Fruit fly (Drosophila melanogaster): Measurements from ENCODE around the gene CG17746.

CG17746 gene

DNA sequence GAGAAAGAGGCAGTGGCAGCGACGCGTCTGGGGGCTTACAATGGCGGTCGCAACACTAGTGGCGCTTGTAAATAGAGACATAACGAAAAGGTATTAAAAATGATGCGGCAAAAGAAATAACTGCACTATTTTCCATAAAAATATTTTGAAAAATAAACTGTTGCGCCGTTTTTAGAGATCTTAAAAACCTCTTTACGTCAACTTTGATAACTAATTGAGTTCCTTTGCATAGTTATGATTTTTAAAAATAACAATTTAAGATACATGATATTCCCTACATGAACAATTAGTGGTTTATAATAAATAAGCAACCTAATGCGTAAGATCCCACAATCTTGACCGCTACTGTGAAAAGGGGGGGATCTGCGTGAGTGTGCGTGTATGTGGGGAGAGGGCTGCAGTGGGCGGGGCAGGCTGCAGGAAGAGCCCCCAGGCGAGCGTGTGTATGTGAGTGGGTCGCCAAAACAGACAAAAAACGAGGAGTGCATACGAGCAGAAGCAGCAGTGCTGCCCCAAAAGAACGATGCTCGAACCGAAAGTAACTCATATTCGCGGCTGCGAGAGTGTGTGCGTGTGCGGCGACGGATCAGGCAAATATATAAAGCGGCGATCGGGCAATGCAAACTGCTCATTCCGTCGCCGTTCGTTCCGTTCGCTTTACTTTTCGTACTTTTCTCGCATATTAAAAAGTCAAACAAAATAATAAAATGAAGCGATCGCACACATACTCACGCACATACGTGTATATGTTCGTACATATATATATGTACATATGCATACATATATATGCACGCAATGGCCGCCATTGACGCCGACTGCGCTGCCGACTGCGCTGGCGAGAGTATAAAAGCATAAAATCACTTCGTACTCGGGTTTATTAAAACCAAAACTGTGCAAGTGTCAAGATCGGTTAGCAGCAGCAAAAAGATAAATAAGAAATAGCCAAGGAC is 9.6 kb upstream of the CG17746 start (continued):
- no peak for TF ChIP-seq CG12071 (GFP tag; optimal IDR thresholded peaks at IDR 0.05)
- no peak for TF ChIP-seq Dip2 (GFP tag; IDR thresholded peaks at IDR 0.05)
- TF ChIP-seq Med (GFP tag): peak; percentile 84
- peak; percentile 53 for TF ChIP-seq grau (tag; optimal IDR thresholded peaks at IDR 0.05)
- TF ChIP-seq CG8765 (GFP tag; IDR thresholded peaks at IDR 0.05): no peak
- no peak for TF ChIP-seq Trl (optimal IDR thresholded peaks at IDR 0.05)
- TF ChIP-seq Trl (GFP tag; optimal IDR thresholded peaks at IDR 0.05): no peak
- no peak for TF ChIP-seq klu (GFP tag; IDR thresholded peaks at IDR 0.05)
- peak; percentile 74 for TF ChIP-seq nmo (GFP tag; optimal IDR thresholded peaks at IDR 0.05)
- TF ChIP-seq B-H2 (GFP tag; optimal IDR thresholded peaks at IDR 0.05): no peak
- TF ChIP-seq da (GFP tag; optimal IDR thresholded peaks at IDR 0.05): no peak
- no peak for TF ChIP-seq CG14860 (GFP tag; IDR thresholded peaks at IDR 0.05; ENCODE audit: partially characterized antibody)
- TF ChIP-seq CG8359 (GFP tag; optimal IDR thresholded peaks at IDR 0.05; ENCODE audit: borderline replicate concordance): no peak
- TF ChIP-seq Meics (GFP tag; optimal IDR thresholded peaks at IDR 0.05): peak; percentile 14
- TF ChIP-seq ab (GFP tag; optimal IDR thresholded peaks at IDR 0.05): no peak
- TF ChIP-seq CG14014 (GFP tag; IDR thresholded peaks at IDR 0.05): no peak
- TF ChIP-seq CG15073 (GFP tag; optimal IDR thresholded peaks at IDR 0.05): peak; percentile 5
- peak; percentile 33; the same call in 1 of the 2 replicates for TF ChIP-seq lmd (GFP tag; IDR thresholded peaks at IDR 0.05)
- no peak for TF ChIP-seq sens-2 (GFP tag; IDR thresholded peaks at IDR 0.05)
- no peak for TF ChIP-seq Mad (GFP tag; optimal IDR thresholded peaks at IDR 0.05)
- no peak for TF ChIP-seq Rfx (GFP tag; IDR thresholded peaks at IDR 0.05)
- TF ChIP-seq Sry-δ (GFP tag; optimal IDR thresholded peaks at IDR 0.05): no peak
- no peak for TF ChIP-seq sob (GFP tag; IDR thresholded peaks at IDR 0.05)
- TF ChIP-seq CG8478 (optimal IDR thresholded peaks at IDR 0.05): no peak
- no peak for TF ChIP-seq gfzf (GFP tag; optimal IDR thresholded peaks at IDR 0.05)
- no peak for TF ChIP-seq Gsc (GFP tag; IDR thresholded peaks at IDR 0.05)
- TF ChIP-seq hb (GFP tag; IDR thresholded peaks at IDR 0.05; ENCODE audit: partially characterized antibody): no peak
- peak; percentile 41 for TF ChIP-seq CG30431 (GFP tag; optimal IDR thresholded peaks at IDR 0.05)
- peak; percentile 48 for TF ChIP-seq NfI (GFP tag; optimal IDR thresholded peaks at IDR 0.05)
- TF ChIP-seq E2f1 (GFP tag; IDR thresholded peaks at IDR 0.05): no peak
- peak; percentile 36 for TF ChIP-seq CG13624 (GFP tag; optimal IDR thresholded peaks at IDR 0.05)
- TF ChIP-seq NC2β (GFP tag; optimal IDR thresholded peaks at IDR 0.05): no peak
- TF ChIP-seq bsh (GFP tag; optimal IDR thresholded peaks at IDR 0.05): peak; percentile 43 to 95
- no peak for TF ChIP-seq onecut (GFP tag; IDR thresholded peaks at IDR 0.05)
- TF ChIP-seq gt (GFP tag; IDR thresholded peaks at IDR 0.05): no peak
- TF ChIP-seq Dad (GFP tag; optimal IDR thresholded peaks at IDR 0.05): no peak
- TF ChIP-seq CG12942 (GFP tag; optimal IDR thresholded peaks at IDR 0.05): no peak
- no peak for TF ChIP-seq pan (optimal IDR thresholded peaks at IDR 0.05)
- TF ChIP-seq pan (GFP tag; optimal IDR thresholded peaks at IDR 0.05 in 1 of 2, IDR thresholded peaks at IDR 0.05 in 1 of 2): no peak
- TF ChIP-seq CG1792 (GFP tag; optimal IDR thresholded peaks at IDR 0.05): no peak
- peak; percentile 2 for TF ChIP-seq Hmx (GFP tag; optimal IDR thresholded peaks at IDR 0.05)
- TF ChIP-seq CG11696 (GFP tag; IDR thresholded peaks at IDR 0.05): peak; percentile 61; the same call in 1 of the 2 replicates
- no peak for TF ChIP-seq fu2 (GFP tag; optimal IDR thresholded peaks at IDR 0.05)
- no peak for TF ChIP-seq CG4617 (GFP tag; optimal IDR thresholded peaks at IDR 0.05; ENCODE audit: borderline replicate concordance)
- no peak for TF ChIP-seq crc (GFP tag; optimal IDR thresholded peaks at IDR 0.05)
- TF ChIP-seq BEAF-32 (GFP tag; optimal IDR thresholded peaks at IDR 0.05): no peak
- no peak for TF ChIP-seq yki (optimal IDR thresholded peaks at IDR 0.05)
- TF ChIP-seq sens (GFP tag): no peak
- peak; percentile 46 for TF ChIP-seq CG10209 (GFP tag; optimal IDR thresholded peaks at IDR 0.05)
- TF ChIP-seq CG17802 (tag; optimal IDR thresholded peaks at IDR 0.05): no peak
- TF ChIP-seq gcm (GFP tag; optimal IDR thresholded peaks at IDR 0.05): no peak

All from whole organism, embryonic.